Worm (Caenorhabditis elegans): ENCODE data around the gene gpa-1.

The gpa-1 gene

DNA sequence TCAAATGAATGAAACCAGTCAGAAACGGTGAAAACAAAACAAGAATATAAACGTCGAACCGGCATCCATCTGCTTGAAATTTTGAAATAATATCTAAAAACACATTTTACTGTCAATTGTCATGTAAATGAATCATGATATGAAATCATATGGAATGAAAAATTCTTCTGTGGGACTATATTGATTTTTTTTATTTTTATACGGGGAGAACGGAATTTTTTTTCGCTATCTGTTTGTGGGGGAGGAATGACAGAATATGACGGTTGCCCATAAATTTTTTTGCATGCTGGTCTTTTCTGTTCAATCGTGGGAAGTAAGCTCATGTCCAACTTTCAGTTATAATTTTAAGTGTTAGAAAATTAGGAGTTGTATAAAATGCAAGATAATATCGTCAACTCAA lies 32.8 kb downstream of the gpa-1 start, which contains the start of gene C06H2.7:
Gene C06H2.7 (minus strand): TSS at position 101 of the 400 bp plus-strand sequence.
- TF ChIP-seq nfya-1 (tag; optimal IDR thresholded peaks at IDR 0.05; ENCODE audit: insufficient read depth) (no peak), nhr-77 (tag; optimal IDR thresholded peaks at IDR 0.05) (no peak), elt-2 (tag; optimal IDR thresholded peaks at IDR 0.05) (no peak), lsy-12 (tag; optimal IDR thresholded peaks at IDR 0.05) (no peak), zag-1 (tag; optimal IDR thresholded peaks at IDR 0.05) (no peak), lin-15B (tag; optimal IDR thresholded peaks at IDR 0.05) (no peak), nhr-43 (tag; optimal IDR thresholded peaks at IDR 0.05; ENCODE audit: poor library complexity, severe bottlenecking) (no peak), nhr-12 (tag; optimal IDR thresholded peaks at IDR 0.05) (no peak), nhr-28 (tag; optimal IDR thresholded peaks at IDR 0.05) (no peak), egl-5 (tag; optimal IDR thresholded peaks at IDR 0.05) (no peak), pha-4 (tag; optimal IDR thresholded peaks at IDR 0.05) (no peak), ztf-11 (tag; optimal IDR thresholded peaks at IDR 0.05) (no peak), aly-2 (tag; optimal IDR thresholded peaks at IDR 0.05) (no peak), nhr-67 (tag; optimal IDR thresholded peaks at IDR 0.05) (no peak), nhr-76 (tag; optimal IDR thresholded peaks at IDR 0.05) (no peak), fkh-2 (tag; optimal IDR thresholded peaks at IDR 0.05) (no peak), egl-27 (tag; optimal IDR thresholded peaks at IDR 0.05) (no peak)

ce11 chrV:11141179-11141578 lies 36.3 kb downstream of the gpa-1 start, which contains the start of gene folt-1:
Gene folt-1, plus strand, starts transcription at chrV:11141479.
- no peak for TF ChIP-seq pqm-1 (tag; optimal IDR thresholded peaks at IDR 0.05)
- TF ChIP-seq ceh-28 (tag; optimal IDR thresholded peaks at IDR 0.05): no peak
- TF ChIP-seq nhr-23 (tag; optimal IDR thresholded peaks at IDR 0.05): no peak
- no peak for TF ChIP-seq eor-1 (tag; optimal IDR thresholded peaks at IDR 0.05)
- TF ChIP-seq nhr-11 (tag; optimal IDR thresholded peaks at IDR 0.05): no peak
- TF ChIP-seq egl-5 (tag; optimal IDR thresholded peaks at IDR 0.05): no peak
- TF ChIP-seq tbx-2 (tag; optimal IDR thresholded peaks at IDR 0.05): no peak
- no peak for TF ChIP-seq lin-39 (tag; optimal IDR thresholded peaks at IDR 0.05)
- no peak for TF ChIP-seq daf-12 (tag; optimal IDR thresholded peaks at IDR 0.05)
- no peak for TF ChIP-seq fos-1 (tag; optimal IDR thresholded peaks at IDR 0.05)
- no peak for TF ChIP-seq egl-27 (tag; optimal IDR thresholded peaks at IDR 0.05)
- no peak for TF ChIP-seq lsy-12 (tag; optimal IDR thresholded peaks at IDR 0.05)
- TF ChIP-seq ceh-16 (tag; optimal IDR thresholded peaks at IDR 0.05): no peak

DNA sequence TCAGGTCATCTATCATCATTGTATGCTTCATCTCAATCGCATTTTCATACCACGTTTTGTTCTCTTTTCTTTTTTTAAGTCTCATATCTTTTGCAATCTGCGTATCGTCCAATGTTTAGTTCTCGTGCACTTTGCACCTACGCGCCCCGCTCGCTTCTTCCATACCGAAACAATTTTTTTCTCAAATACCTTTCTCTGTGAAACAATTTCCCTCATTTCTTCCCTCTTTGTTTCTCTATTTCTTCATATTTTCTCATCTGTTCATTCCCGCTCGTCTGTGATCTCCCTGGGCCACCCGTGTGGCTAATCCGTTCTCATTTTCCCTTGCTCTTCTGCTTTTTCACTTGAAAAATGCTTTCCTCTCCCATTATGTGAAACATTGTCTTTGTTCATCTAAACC lies 37.2 kb downstream of the gpa-1 start:
- TF ChIP-seq nhr-25 (tag; optimal IDR thresholded peaks at IDR 0.05): no peak
- no peak for TF ChIP-seq pqm-1 (tag; optimal IDR thresholded peaks at IDR 0.05)
- TF ChIP-seq lin-15B (tag; optimal IDR thresholded peaks at IDR 0.05): peak; percentile 0
- peak; percentile 4 for TF ChIP-seq snpc-4 (tag; optimal IDR thresholded peaks at IDR 0.05)
- TF ChIP-seq mml-1 (tag; optimal IDR thresholded peaks at IDR 0.05): no peak
- no peak for TF ChIP-seq elt-3 (tag; optimal IDR thresholded peaks at IDR 0.05)
- TF ChIP-seq ztf-11 (tag; optimal IDR thresholded peaks at IDR 0.05): no peak
- no peak for TF ChIP-seq nhr-11 (tag; optimal IDR thresholded peaks at IDR 0.05)
- no peak for TF ChIP-seq lsy-12 (tag; optimal IDR thresholded peaks at IDR 0.05)
- TF ChIP-seq nhr-77 (tag; optimal IDR thresholded peaks at IDR 0.05): no peak
- no peak for TF ChIP-seq skn-1 (tag; optimal IDR thresholded peaks at IDR 0.05)
- peak; percentile 40 for TF ChIP-seq elt-2 (tag; optimal IDR thresholded peaks at IDR 0.05)
- TF ChIP-seq ceh-82 (tag; optimal IDR thresholded peaks at IDR 0.05): no peak
- no peak for TF ChIP-seq zag-1 (tag; optimal IDR thresholded peaks at IDR 0.05)
- no peak for TF ChIP-seq aly-2 (tag; optimal IDR thresholded peaks at IDR 0.05)
- peak; percentile 62 for TF ChIP-seq pha-4 (tag; optimal IDR thresholded peaks at IDR 0.05)
- no peak for TF ChIP-seq tbx-2 (tag; optimal IDR thresholded peaks at IDR 0.05)
- TF ChIP-seq sea-2 (GFP tag; optimal IDR thresholded peaks at IDR 0.05): no peak
- TF ChIP-seq nfya-1 (tag; optimal IDR thresholded peaks at IDR 0.05; ENCODE audit: insufficient read depth): peak; percentile 26
- TF ChIP-seq jun-1 (tag; optimal IDR thresholded peaks at IDR 0.05): no peak
- TF ChIP-seq nhr-23 (tag; optimal IDR thresholded peaks at IDR 0.05): no peak

DNA sequence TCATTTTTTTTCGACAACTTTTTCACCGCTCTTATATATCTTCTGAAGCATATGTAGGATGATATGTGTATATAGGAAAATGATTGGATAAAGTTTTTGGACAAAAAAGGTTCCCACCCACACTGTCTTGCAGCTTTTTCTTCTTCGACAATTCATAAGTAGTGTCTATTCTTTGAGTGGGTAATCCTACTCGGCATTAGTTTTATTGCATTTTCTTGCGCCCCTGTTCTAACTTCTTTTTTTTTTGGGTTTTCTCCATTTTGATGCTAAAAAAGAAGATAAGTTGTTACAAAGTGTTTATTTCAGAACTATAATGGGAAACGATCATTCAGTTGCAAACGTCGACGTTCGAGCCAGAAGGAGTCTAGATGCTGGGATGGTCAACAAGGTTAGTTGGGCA lies 43.2 kb downstream of the gpa-1 start, which contains the start of gene glb-3:
Gene glb-3 (plus strand): TSS at position 301 of the 400 bp plus-strand sequence.
- no peak for TF ChIP-seq nhr-25 (tag; optimal IDR thresholded peaks at IDR 0.05)
- TF ChIP-seq ztf-11 (tag; optimal IDR thresholded peaks at IDR 0.05): no peak
- TF ChIP-seq egl-5 (tag; optimal IDR thresholded peaks at IDR 0.05): no peak
- no peak for TF ChIP-seq ZK546.5 (tag; optimal IDR thresholded peaks at IDR 0.05)

All from whole organism, L3 larva.